Worm (Caenorhabditis elegans): Measurements from ENCODE around the gene dpf-6.
A peak's percentile ranks its signal among the peaks of the same experiment; 100 is the strongest.

The dpf-6 gene

DNA sequence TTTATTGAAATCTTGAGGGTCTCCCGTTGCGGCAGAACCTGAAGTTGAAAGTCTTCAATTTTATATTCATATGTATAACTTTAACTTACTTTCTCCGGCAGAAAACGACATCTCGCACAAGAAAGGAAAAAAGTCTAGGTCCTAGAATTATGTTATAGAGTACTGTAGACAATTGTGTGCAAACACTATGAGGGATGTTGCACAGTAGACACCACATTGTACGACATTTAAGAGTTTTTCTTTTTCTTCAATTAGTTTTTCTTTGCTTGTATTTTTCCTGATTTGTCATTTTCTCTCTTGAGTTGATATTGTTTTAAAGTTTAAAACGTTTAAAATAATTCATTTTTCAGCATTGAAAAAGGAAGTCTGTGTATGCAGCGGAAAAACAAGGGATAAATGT lies 47.3 kb downstream of the dpf-6 start, which contains the start of the genes K06H7.7 and grp-1 (continued):
- TF ChIP-seq Y56A3A.18 (GFP tag; IDR thresholded peaks at IDR 0.05): no peak
- TF ChIP-seq madf-6 (GFP tag; IDR thresholded peaks at IDR 0.05): peak; percentile 31; the same call in 1 of the 2 replicates
- 0 out of 2 replicates have a peak, but pooled peaks have one; percentile 26 for TF ChIP-seq F33H1.4 (GFP tag; IDR thresholded peaks at IDR 0.05)
- TF ChIP-seq F57A8.1 (GFP tag; optimal IDR thresholded peaks at IDR 0.05): no peak
- no peak for TF ChIP-seq sea-2 (GFP tag; IDR thresholded peaks at IDR 0.05)

ce11 chrIII:8088235-8088634 lies 50.2 kb downstream of the dpf-6 start, which contains the start of gene vms-1:
Gene vms-1 (plus strand): TSS chrIII:8088535.
- TF ChIP-seq bed-2 (GFP tag; IDR thresholded peaks at IDR 0.05) (no peak), hsf-1 (GFP tag; IDR thresholded peaks at IDR 0.05) (no peak)
